Fruit fly (Drosophila melanogaster) whole organism, embryonic: ENCODE results near the gene ec.

Experiments used
- B-H1 ChIP-seq: fragments of 200-800 bp; sonication (Bioruptor generic); IDR thresholded peaks from 3 replicates; pipeline ENCODE4 v1.3.6; 2022; ENCODE audit warnings: missing biosample characterization, missing genetic modification characterization
- CG10321 ChIP-seq: fragments of 200-800 bp; sonication (Bioruptor generic); IDR thresholded peaks from 2 replicates; pipeline ENCODE4 v1.3.6; 2022; ENCODE audit warnings: missing biosample characterization, missing genetic modification characterization
- CG11696 ChIP-seq: fragments of 200-800 bp; sonication (Bioruptor generic); IDR thresholded peaks from 2 replicates; pipeline ENCODE4 v1.3.6; 2022; ENCODE audit warnings: missing biosample characterization, missing genetic modification characterization
- CG14050 ChIP-seq: fragments of 200-800 bp; sonication (Bioruptor generic); IDR thresholded peaks from 3 replicates; pipeline ENCODE4 v1.3.6; 2022; ENCODE audit warnings: missing biosample characterization, missing genetic modification characterization
- CG14667 ChIP-seq: fragments of 200-800 bp; sonication (Bioruptor generic); IDR thresholded peaks from 2 replicates; pipeline ENCODE4 v1.3.6; 2022; ENCODE audit warnings: missing biosample characterization, missing genetic modification characterization
- CG1529 ChIP-seq: fragments of 200-800 bp; sonication (Bioruptor generic); optimal IDR thresholded peaks from 3 replicates; lab custom pipeline; 2018; ENCODE audit warnings: missing biosample characterization, missing genetic modification characterization
- CG1603 ChIP-seq: fragments of 200-800 bp; sonication (Bioruptor generic); optimal IDR thresholded peaks from 2 replicates; lab custom pipeline; 2019; ENCODE audit warnings: missing biosample characterization, mild to moderate bottlenecking, missing genetic modification characterization, moderate library complexity
- CG16815 ChIP-seq: fragments of 200-800 bp; sonication (Bioruptor generic); optimal IDR thresholded peaks from 3 replicates; lab custom pipeline; 2017; ENCODE audit warnings: missing biosample characterization, mild to moderate bottlenecking, missing genetic modification characterization
- CG2116 ChIP-seq: fragments of 200-800 bp; sonication (Bioruptor generic); optimal IDR thresholded peaks from 3 replicates; lab custom pipeline; 2018; ENCODE audit warnings: missing biosample characterization, mild to moderate bottlenecking, missing genetic modification characterization
- CG31388 ChIP-seq: fragments of 200-800 bp; sonication (Bioruptor generic); optimal IDR thresholded peaks from 2 replicates; lab custom pipeline; 2016; ENCODE audit warnings: missing biosample characterization, missing genetic modification characterization
- CG3163 ChIP-seq: fragments of 200-800 bp; sonication (Bioruptor generic); optimal IDR thresholded peaks from 3 replicates; lab custom pipeline; 2016; ENCODE audit warnings: missing biosample characterization, missing genetic modification characterization
- CG4707 ChIP-seq: fragments of 200-800 bp; sonication (Bioruptor generic); optimal IDR thresholded peaks from 2 replicates; lab custom pipeline; 2018; ENCODE audit warnings: missing biosample characterization, mild to moderate bottlenecking, missing genetic modification characterization, moderate library complexity
- CG4730 ChIP-seq: fragments of 200-800 bp; sonication (Bioruptor generic); IDR thresholded peaks from 2 replicates; pipeline ENCODE4 v1.3.6; 2022; ENCODE audit warnings: missing biosample characterization, missing genetic modification characterization
- CG5953 ChIP-seq: fragments of 200-800 bp; sonication (Bioruptor generic); IDR thresholded peaks from 2 replicates; pipeline ENCODE4 v1.3.6; 2022; ENCODE audit warnings: missing biosample characterization, missing genetic modification characterization
- CG7786 ChIP-seq: fragments of 200-800 bp; sonication (Bioruptor generic); optimal IDR thresholded peaks from 2 replicates; lab custom pipeline; 2016; ENCODE audit warnings: missing biosample characterization, missing genetic modification characterization
- CG9437 ChIP-seq: fragments of 200-800 bp; sonication (Bioruptor generic); optimal IDR thresholded peaks from 2 replicates; lab custom pipeline; 2018; ENCODE audit warnings: missing biosample characterization, mild to moderate bottlenecking, missing genetic modification characterization
- CG9932 ChIP-seq: fragments of 200-800 bp; sonication (Bioruptor generic); IDR thresholded peaks from 2 replicates; pipeline ENCODE4 v1.3.6; 2022; ENCODE audit warnings: missing biosample characterization, missing genetic modification characterization
- CHES-1-like ChIP-seq: fragments of 200-800 bp; sonication (Bioruptor generic); optimal IDR thresholded peaks from 2 replicates; lab custom pipeline; 2016; ENCODE audit warnings: missing biosample characterization, missing genetic modification characterization
- Dad ChIP-seq: fragments of 200-800 bp; sonication (Bioruptor generic); optimal IDR thresholded peaks from 3 replicates; lab custom pipeline; 2016; ENCODE audit warnings: missing biosample characterization, missing genetic modification characterization
- Dbx ChIP-seq: fragments of 200-800 bp; sonication (Bioruptor generic); IDR thresholded peaks from 3 replicates; pipeline ENCODE4 v1.3.6; 2022; ENCODE audit warnings: missing biosample characterization, missing genetic modification characterization
- E2f2 ChIP-seq: fragments of 200-800 bp; sonication (Bioruptor generic); IDR thresholded peaks from 2 replicates; pipeline ENCODE4 v1.3.6; 2022; ENCODE audit warnings: missing biosample characterization, missing genetic modification characterization
- HHEX ChIP-seq: fragments of 200-800 bp; sonication (Bioruptor generic); optimal IDR thresholded peaks from 3 replicates; lab custom pipeline; 2017; ENCODE audit warnings: missing biosample characterization, mild to moderate bottlenecking, missing genetic modification characterization, missing genetic modification reagents
- HLHmδ ChIP-seq: fragments of 200-800 bp; sonication (Bioruptor generic); optimal IDR thresholded peaks from 2 replicates; lab custom pipeline; 2018; ENCODE audit warnings: missing biosample characterization, mild to moderate bottlenecking, missing genetic modification characterization, moderate library complexity
- HmgD ChIP-seq: fragments of 200-800 bp; sonication (Bioruptor generic); optimal IDR thresholded peaks from 3 replicates; lab custom pipeline; 2016; ENCODE audit warnings: missing biosample characterization, missing genetic modification characterization
- Hr39 ChIP-seq: fragments of >200 bp; optimal IDR thresholded peaks from 2 replicates; lab custom pipeline; 2017
- Lpt ChIP-seq: fragments of >200 bp; optimal IDR thresholded peaks from 2 replicates; lab custom pipeline; 2018; ENCODE audit warnings: missing biosample characterization, missing genetic modification characterization
- MBD-R2 ChIP-seq: fragments of 200-800 bp; sonication (Bioruptor generic); IDR thresholded peaks from 2 replicates; pipeline ENCODE4 v1.3.6; 2022; ENCODE audit warnings: missing biosample characterization, missing genetic modification characterization
- MESR4 ChIP-seq: fragments of 200-800 bp; sonication (Bioruptor generic); optimal IDR thresholded peaks from 2 replicates; lab custom pipeline; 2018; ENCODE audit warnings: missing biosample characterization, mild to moderate bottlenecking, missing genetic modification characterization, moderate library complexity
- Mes4 ChIP-seq: fragments of 200-800 bp; sonication (Bioruptor generic); optimal IDR thresholded peaks from 2 replicates; lab custom pipeline; 2016; ENCODE audit warnings: missing biosample characterization, missing genetic modification characterization
- Opbp ChIP-seq: fragments of 200-800 bp; sonication (Bioruptor generic); IDR thresholded peaks from 3 replicates; pipeline ENCODE4 v1.3.6; 2022; ENCODE audit warnings: missing biosample characterization, missing genetic modification characterization; ENCODE audit not compliant: partially characterized antibody
- al ChIP-seq: fragments of 200-800 bp; sonication (Bioruptor generic); IDR thresholded peaks from 2 replicates; pipeline ENCODE4 v1.3.6; 2022; ENCODE audit warnings: missing biosample characterization, missing genetic modification characterization
- az2 ChIP-seq: fragments of 200-800 bp; sonication (Bioruptor generic); optimal IDR thresholded peaks from 3 replicates; lab custom pipeline; 2016; ENCODE audit warnings: missing biosample characterization, missing genetic modification characterization
- bigmax ChIP-seq: fragments of 200-800 bp; sonication (Bioruptor generic); optimal IDR thresholded peaks from 2 replicates; lab custom pipeline; 2018; ENCODE audit warnings: missing biosample characterization, mild to moderate bottlenecking, missing genetic modification characterization
- bowl ChIP-seq: fragments of 200-800 bp; sonication (Bioruptor generic); IDR thresholded peaks from 2 replicates; pipeline ENCODE4 v1.3.6; 2022; ENCODE audit warnings: missing biosample characterization, missing genetic modification characterization
- chif ChIP-seq, 2 experiments: fragments of 200-800 bp; sonication (Bioruptor generic); optimal IDR thresholded peaks; 3 replicates each; lab custom pipeline; 2016; ENCODE audit warnings: missing biosample characterization in 2 of 2, missing genetic modification characterization in 2 of 2
- corto ChIP-seq: fragments of 200-800 bp; sonication (Bioruptor generic); optimal IDR thresholded peaks from 2 replicates; lab custom pipeline; 2016; ENCODE audit warnings: missing biosample characterization, mild to moderate bottlenecking, missing genetic modification characterization, moderate library complexity
- cwo ChIP-seq: fragments of 200-800 bp; sonication (Bioruptor generic); optimal IDR thresholded peaks from 3 replicates; lab custom pipeline; 2017; ENCODE audit warnings: missing biosample characterization, missing genetic modification characterization, mild to moderate bottlenecking, moderate library complexity, missing genetic modification reagents
- fd96Cb ChIP-seq: fragments of 200-800 bp; sonication (Bioruptor generic); optimal IDR thresholded peaks from 2 replicates; lab custom pipeline; 2018; ENCODE audit warnings: missing biosample characterization, mild to moderate bottlenecking, missing genetic modification characterization, moderate library complexity
- grau ChIP-seq: fragments of 200-800 bp; optimal IDR thresholded peaks from 3 replicates; lab custom pipeline; 2019; ENCODE audit warnings: missing biosample characterization, mild to moderate bottlenecking, missing genetic modification characterization, moderate library complexity
- gro ChIP-seq: fragments of 200-800 bp; sonication (Bioruptor generic); optimal IDR thresholded peaks from 2 replicates; lab custom pipeline; 2016; ENCODE audit warnings: missing biosample characterization, missing genetic modification characterization
- hbn ChIP-seq: fragments of 200-800 bp; sonication (Bioruptor generic); IDR thresholded peaks from 2 replicates; pipeline ENCODE4 v1.3.6; 2022; ENCODE audit warnings: missing biosample characterization, missing genetic modification characterization; ENCODE audit not compliant: partially characterized antibody
- hth ChIP-seq: fragments of >200 bp; optimal IDR thresholded peaks from 2 replicates; lab custom pipeline; 2017; ENCODE audit warnings: inconsistent platforms
- jigr1 ChIP-seq: fragments of 200-800 bp; sonication (Bioruptor generic); IDR thresholded peaks from 3 replicates; pipeline ENCODE4 v1.3.6; 2022; ENCODE audit warnings: missing biosample characterization, missing genetic modification characterization
- knrl ChIP-seq: fragments of 200-800 bp; sonication (Bioruptor generic); IDR thresholded peaks from 3 replicates; pipeline ENCODE4 v1.3.6; 2022; ENCODE audit warnings: missing biosample characterization, missing genetic modification characterization; ENCODE audit not compliant: partially characterized antibody
- lbe ChIP-seq: fragments of 200-800 bp; sonication (Bioruptor generic); optimal IDR thresholded peaks from 2 replicates; lab custom pipeline; 2016; ENCODE audit warnings: missing biosample characterization, mild to moderate bottlenecking, missing genetic modification characterization
- nmo ChIP-seq: fragments of 200-800 bp; sonication (Bioruptor generic); optimal IDR thresholded peaks from 2 replicates; lab custom pipeline; 2018; ENCODE audit warnings: missing biosample characterization, mild to moderate bottlenecking, missing genetic modification characterization, moderate library complexity
- onecut ChIP-seq: fragments of 200-800 bp; sonication (Bioruptor generic); IDR thresholded peaks from 2 replicates; pipeline ENCODE4 v1.3.6; 2022; ENCODE audit warnings: missing biosample characterization, missing genetic modification characterization
- org-1 ChIP-seq: fragments of 200-800 bp; sonication (Bioruptor generic); optimal IDR thresholded peaks from 2 replicates; lab custom pipeline; 2017; ENCODE audit warnings: missing biosample characterization, missing genetic modification characterization
- psq ChIP-seq: fragments of 200-800 bp; sonication (Bioruptor generic); optimal IDR thresholded peaks from 2 replicates; lab custom pipeline; 2017; ENCODE audit warnings: missing biosample characterization, missing genetic modification characterization
- ttk ChIP-seq: fragments of 200-800 bp; sonication (Bioruptor generic); IDR thresholded peaks from 2 replicates; pipeline ENCODE4 v2.1.2; 2022; ENCODE audit warnings: missing biosample characterization, missing genetic modification characterization
- wek ChIP-seq: fragments of 200-800 bp; sonication (Bioruptor generic); optimal IDR thresholded peaks from 3 replicates; lab custom pipeline; 2018; ENCODE audit warnings: missing biosample characterization, mild to moderate bottlenecking, missing genetic modification characterization, moderate library complexity

Gene ec

DNA sequence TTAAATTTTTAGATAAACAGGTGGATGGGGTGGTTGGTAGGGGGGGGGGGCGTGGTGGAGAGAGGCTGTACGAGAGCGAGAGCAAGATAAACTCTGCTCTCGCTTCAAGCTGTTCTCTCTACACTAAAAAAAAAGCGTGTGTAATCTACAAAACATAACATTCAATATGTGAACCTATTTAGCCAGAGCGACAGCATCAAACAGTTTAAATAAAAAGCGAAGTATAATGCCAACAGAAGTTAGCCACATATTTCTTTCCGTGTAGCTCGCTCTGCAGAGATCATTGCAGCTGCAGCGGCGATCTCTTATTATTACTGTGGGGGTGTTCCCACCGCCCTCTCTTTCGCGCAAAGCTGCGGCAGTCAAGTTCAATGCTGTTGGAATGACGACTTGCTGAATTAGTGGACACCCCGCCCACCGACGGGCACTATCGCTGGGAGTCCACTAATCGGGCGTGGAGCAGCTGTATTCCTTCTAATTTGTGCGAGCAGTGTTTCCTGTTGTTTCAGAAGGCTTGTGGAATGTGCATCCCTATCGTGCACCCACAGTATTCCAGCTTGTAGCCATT, 57.0 kb downstream of the ec start, which contains the start of gene CG2930 (continued):
- TF ChIP-seq CHES-1-like (GFP tag; lab: Kevin White, UChicago) (peak; percentile 56), bigmax (no peak), CG4730 (peak; percentile 83), CG16815 (GFP tag; lab: Kevin White, UChicago) (peak; percentile 49), CG10321 (GFP tag; lab: Robert Waterston, UW) (peak; percentile 58; the same call in 1 of the 2 replicates), chif (GFP tag; optimal IDR thresholded peaks at IDR 0.05; lab: Kevin White, UChicago) (peak; percentile 87 to 91), MBD-R2 (peak; percentile 45; the same call in 1 of the 2 replicates), hbn (no peak), corto (GFP tag; lab: Kevin White, UChicago) (peak; percentile 68), nmo (peak; percentile 86), psq (GFP tag; lab: Kevin White, UChicago) (peak; percentile 58), jigr1 (no peak; the same call in 1 of the 3 replicates), cwo (peak; percentile 49), CG14050 (GFP tag; lab: Robert Waterston, UW) (peak; percentile 89), wek (peak; percentile 60), CG14667 (GFP tag; lab: Robert Waterston, UW) (peak; percentile 82), CG3163 (peak; percentile 63), CG4707 (GFP tag; lab: Kevin White, UChicago) (peak; percentile 76), knrl (no peak), Mes4 (GFP tag; lab: Kevin White, UChicago) (peak; percentile 82), CG5953 (GFP tag; lab: Robert Waterston, UW) (peak; percentile 86), gro (GFP tag; lab: Kevin White, UChicago) (no peak), CG9437 (GFP tag; lab: Kevin White, UChicago) (peak; percentile 59), CG9932 (GFP tag; lab: Robert Waterston, UW) (0 out of 2 replicates have a peak, but pooled peaks have one; percentile 35), hth (lab: Kevin White, UChicago) (no peak), HHEX (GFP tag; lab: Kevin White, UChicago) (peak; percentile 81), CG1603 (tag; lab: Kevin White, UChicago) (peak; percentile 93), HLHmδ (GFP tag; lab: Kevin White, UChicago) (no peak), Opbp (GFP tag; lab: Robert Waterston, UW) (no peak), CG31388 (peak; percentile 69), CG7786 (peak; percentile 74), al (GFP tag; lab: Robert Waterston, UW) (peak; percentile 47; the same call in 1 of the 2 replicates), onecut (GFP tag; lab: Robert Waterston, UW) (peak; percentile 85), Hr39 (no peak), az2 (GFP tag; lab: Kevin White, UChicago) (peak; percentile 87), Dbx (GFP tag; lab: Robert Waterston, UW) (peak; percentile 72; the same call in 2 of the 3 replicates), fd96Cb (peak; percentile 88), grau (tag; lab: Kevin White, UChicago) (peak; percentile 74), Dad (GFP tag; lab: Kevin White, UChicago) (peak; percentile 65), CG2116 (peak; percentile 23), CG11696 (GFP tag; lab: Robert Waterston, UW) (peak; percentile 63; the same call in 1 of the 2 replicates), HmgD (no peak), MESR4 (GFP tag; lab: Kevin White, UChicago) (peak; percentile 13), CG1529 (peak; percentile 86), lbe (GFP tag; lab: Kevin White, UChicago) (peak; percentile 89), ttk (GFP tag; lab: Robert Waterston, UW) (peak; percentile 92), Lpt (GFP tag; lab: Kevin White, UChicago) (no peak), B-H1 (GFP tag; lab: Robert Waterston, UW) (peak; percentile 81), org-1 (GFP tag; lab: Kevin White, UChicago) (peak; percentile 79), bowl (GFP tag; lab: Robert Waterston, UW) (peak; percentile 74; the same call in 1 of the 2 replicates), E2f2 (GFP tag; lab: Robert Waterston, UW) (peak; percentile 58)
